Fruit fly (Drosophila melanogaster): ENCODE results near the gene CG18641.

DNA sequence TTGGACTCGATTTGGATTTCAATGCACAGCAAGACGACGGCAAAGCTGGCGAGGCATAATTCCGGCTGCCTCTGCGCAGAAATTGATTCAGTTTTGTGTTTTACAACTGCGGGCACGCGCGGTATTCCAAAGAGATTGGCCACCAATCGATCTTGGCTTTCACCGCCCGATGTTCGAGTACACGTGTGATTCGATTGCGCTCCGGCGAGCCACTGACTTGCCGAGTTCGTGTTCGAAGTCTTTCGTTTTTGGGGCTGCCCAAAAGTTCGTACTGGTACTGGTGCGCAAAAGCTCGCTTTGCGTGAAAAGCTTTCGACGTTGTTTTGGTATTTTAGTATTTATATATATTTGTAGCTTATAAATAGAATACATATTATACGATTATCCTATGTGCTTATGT is at the start of gene CG18641:
- TF ChIP-seq CG6792 (GFP tag; optimal IDR thresholded peaks at IDR 0.05), result no peak
- no peak for TF ChIP-seq lz (GFP tag; optimal IDR thresholded peaks at IDR 0.05)
- no peak for TF ChIP-seq CG32006 (GFP tag; optimal IDR thresholded peaks at IDR 0.05)
- no peak for TF ChIP-seq Ets21C (GFP tag; optimal IDR thresholded peaks at IDR 0.05)
- no peak for TF ChIP-seq CG6808 (GFP tag; optimal IDR thresholded peaks at IDR 0.05)
- no peak for TF ChIP-seq Sox102F (GFP tag; optimal IDR thresholded peaks at IDR 0.05)
- TF ChIP-seq CG8632 (GFP tag; optimal IDR thresholded peaks at IDR 0.05), result no peak
- TF ChIP-seq CG7368 (GFP tag; optimal IDR thresholded peaks at IDR 0.05), result no peak
- no peak for TF ChIP-seq Eip78C (GFP tag)
- TF ChIP-seq CG10669 (GFP tag; optimal IDR thresholded peaks at IDR 0.05), result no peak
- no peak for TF ChIP-seq salr (GFP tag; optimal IDR thresholded peaks at IDR 0.05)
